Fruit fly (Drosophila melanogaster): ENCODE data around the gene CG10011.

CG10011 gene

dm6 chr3R:28630092-28630491 is 4.8 kb downstream of the CG10011 start:
- TF ChIP-seq CG1620 (GFP tag; optimal IDR thresholded peaks at IDR 0.05) (no peak), Mnt (GFP tag; optimal IDR thresholded peaks at IDR 0.05) (no peak), CG33017 (tag; optimal IDR thresholded peaks at IDR 0.05) (no peak), Crg-1 (GFP tag; optimal IDR thresholded peaks at IDR 0.05) (no peak), CG11617 (GFP tag; optimal IDR thresholded peaks at IDR 0.05) (no peak)

dm6 chr3R:28629186-28629979 is 5.5 kb downstream of the CG10011 start:
- TF ChIP-seq Mnt (GFP tag; optimal IDR thresholded peaks at IDR 0.05) (no peak), CG12768 (GFP tag; optimal IDR thresholded peaks at IDR 0.05) (no peak), CG5204 (GFP tag; optimal IDR thresholded peaks at IDR 0.05) (no peak), Hr96 (GFP tag; optimal IDR thresholded peaks at IDR 0.05) (no peak), CG11617 (GFP tag; optimal IDR thresholded peaks at IDR 0.05) (peak; percentile 11), CG33017 (tag; optimal IDR thresholded peaks at IDR 0.05) (no peak), Crg-1 (GFP tag; optimal IDR thresholded peaks at IDR 0.05) (no peak), kay (GFP tag; ENCODE audit: borderline replicate concordance) (peak; percentile 15), CG7101 (tag; optimal IDR thresholded peaks at IDR 0.05) (no peak), pad (GFP tag; optimal IDR thresholded peaks at IDR 0.05) (no peak), cic (GFP tag; optimal IDR thresholded peaks at IDR 0.05) (peak; percentile 12), cnc (optimal IDR thresholded peaks at IDR 0.05) (no peak), CG14711 (tag; optimal IDR thresholded peaks at IDR 0.05) (no peak), ovo (GFP tag; optimal IDR thresholded peaks at IDR 0.05) (no peak), CG7045 (GFP tag; optimal IDR thresholded peaks at IDR 0.05) (no peak), Clk (GFP tag; optimal IDR thresholded peaks at IDR 0.05) (no peak), tj (GFP tag; optimal IDR thresholded peaks at IDR 0.05) (peak; percentile 24)

DNA sequence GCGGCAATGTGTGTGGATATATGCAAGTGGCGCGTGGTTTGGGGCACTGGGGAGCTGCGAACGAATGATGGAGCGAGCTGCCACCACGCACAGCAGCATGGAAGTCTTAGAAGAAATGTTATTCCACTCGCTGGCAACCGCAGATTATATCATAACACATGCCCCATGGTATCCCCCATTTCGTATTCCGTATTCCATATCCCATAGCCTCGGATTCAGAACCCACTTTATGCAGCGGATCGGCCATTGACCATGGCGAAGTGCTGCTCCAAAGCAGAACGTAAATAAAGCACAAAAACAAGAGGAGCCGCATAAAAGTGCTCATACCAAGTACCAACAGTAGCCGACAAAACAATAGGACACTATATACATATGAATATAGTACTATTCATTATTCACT is 6.2 kb downstream of the CG10011 start:
- TF ChIP-seq CG1620 (GFP tag; optimal IDR thresholded peaks at IDR 0.05) (no peak), CG7045 (GFP tag; optimal IDR thresholded peaks at IDR 0.05) (no peak), bab1 (GFP tag; optimal IDR thresholded peaks at IDR 0.05) (no peak), kay (GFP tag; ENCODE audit: borderline replicate concordance) (no peak), CG14711 (tag; optimal IDR thresholded peaks at IDR 0.05) (no peak), Hr96 (GFP tag; optimal IDR thresholded peaks at IDR 0.05) (no peak), CG7101 (tag; optimal IDR thresholded peaks at IDR 0.05) (no peak)

DNA sequence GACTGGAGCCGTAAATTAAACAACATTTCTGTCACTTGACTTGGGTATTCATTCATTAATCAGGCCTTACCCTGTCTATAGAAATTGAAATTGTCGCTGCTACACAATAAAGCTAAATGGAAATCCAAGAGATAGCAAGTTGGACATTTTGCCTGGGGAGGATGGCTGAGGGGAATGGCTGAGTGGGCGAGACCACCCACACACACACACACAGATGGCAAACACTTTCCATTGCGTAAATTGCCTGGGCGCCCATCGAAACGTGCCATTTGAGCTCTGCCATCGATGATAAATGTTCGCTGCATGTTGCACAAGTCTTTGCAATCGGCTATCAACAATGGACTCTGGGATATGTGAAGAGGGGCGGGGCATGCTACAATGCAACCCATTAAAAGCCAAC is 7.6 kb downstream of the CG10011 start:
- no peak for TF ChIP-seq CG11617 (GFP tag; optimal IDR thresholded peaks at IDR 0.05)
- TF ChIP-seq Clk (GFP tag; optimal IDR thresholded peaks at IDR 0.05) = no peak
- TF ChIP-seq Crg-1 (GFP tag; optimal IDR thresholded peaks at IDR 0.05) = no peak
- TF ChIP-seq kay (GFP tag; ENCODE audit: borderline replicate concordance) = no peak
- TF ChIP-seq Mnt (GFP tag; optimal IDR thresholded peaks at IDR 0.05) = no peak
- no peak for TF ChIP-seq CG7101 (tag; optimal IDR thresholded peaks at IDR 0.05)
- TF ChIP-seq CG5204 (GFP tag; optimal IDR thresholded peaks at IDR 0.05) = no peak
- TF ChIP-seq CG12768 (GFP tag; optimal IDR thresholded peaks at IDR 0.05) = no peak
- no peak for TF ChIP-seq pad (GFP tag; optimal IDR thresholded peaks at IDR 0.05)

dm6 chr3R:28623564-28623963 is 11.3 kb downstream of the CG10011 start:
- TF ChIP-seq kay (GFP tag; ENCODE audit: borderline replicate concordance) = peak; percentile 38
- no peak for TF ChIP-seq CG11617 (GFP tag; optimal IDR thresholded peaks at IDR 0.05)

dm6 chr3R:28623115-28623514 is 11.8 kb downstream of the CG10011 start:
- TF ChIP-seq CG14711 (tag; optimal IDR thresholded peaks at IDR 0.05) = no peak
- TF ChIP-seq pad (GFP tag; optimal IDR thresholded peaks at IDR 0.05) = no peak
- no peak for TF ChIP-seq kay (GFP tag; ENCODE audit: borderline replicate concordance)
- no peak for TF ChIP-seq Hr96 (GFP tag; optimal IDR thresholded peaks at IDR 0.05)

dm6 chr3R:28620813-28621212 is 14.1 kb downstream of the CG10011 start:
- TF ChIP-seq Crg-1 (GFP tag; optimal IDR thresholded peaks at IDR 0.05) = no peak
- no peak for TF ChIP-seq kay (GFP tag; ENCODE audit: borderline replicate concordance)
- TF ChIP-seq Hr96 (GFP tag; optimal IDR thresholded peaks at IDR 0.05) = no peak
- no peak for TF ChIP-seq CG1620 (GFP tag; optimal IDR thresholded peaks at IDR 0.05)
- no peak for TF ChIP-seq CG5204 (GFP tag; optimal IDR thresholded peaks at IDR 0.05)
- no peak for TF ChIP-seq Mnt (GFP tag; optimal IDR thresholded peaks at IDR 0.05)
- no peak for TF ChIP-seq CG12768 (GFP tag; optimal IDR thresholded peaks at IDR 0.05)
- no peak for TF ChIP-seq bab1 (GFP tag; optimal IDR thresholded peaks at IDR 0.05)
- no peak for TF ChIP-seq CG14711 (tag; optimal IDR thresholded peaks at IDR 0.05)
- TF ChIP-seq pad (GFP tag; optimal IDR thresholded peaks at IDR 0.05) = no peak
- TF ChIP-seq toe (GFP tag; optimal IDR thresholded peaks at IDR 0.05) = no peak
- no peak for TF ChIP-seq tj (GFP tag; optimal IDR thresholded peaks at IDR 0.05)
- TF ChIP-seq CG7045 (GFP tag; optimal IDR thresholded peaks at IDR 0.05) = no peak
- no peak for TF ChIP-seq CG7101 (tag; optimal IDR thresholded peaks at IDR 0.05)
- TF ChIP-seq cnc (optimal IDR thresholded peaks at IDR 0.05) = no peak
- no peak for TF ChIP-seq CG11617 (GFP tag; optimal IDR thresholded peaks at IDR 0.05)

Data from whole organism, adult.